Worm (Caenorhabditis elegans) whole organism, late embryonic: ENCODE results near the gene K09H11.11.

ENCODE experiments used
- C08G9.2 ChIP-seq: sonication (generic microtip); optimal IDR thresholded peaks from 2 replicates; lab custom pipeline; 2016; ENCODE audit warnings: mild to moderate bottlenecking, missing genetic modification characterization, moderate library complexity, missing compliant biosample characterization
- K02D7.2 ChIP-seq: sonication (generic microtip); optimal IDR thresholded peaks from 2 replicates; lab custom pipeline; 2017; ENCODE audit warnings: mild to moderate bottlenecking, missing genetic modification characterization, missing compliant biosample characterization
- K09A11.1 ChIP-seq: sonication (generic microtip); optimal IDR thresholded peaks from 2 replicates; lab custom pipeline; 2017; ENCODE audit warnings: antibody characterized with exemption, mild to moderate bottlenecking, missing genetic modification characterization, missing compliant biosample characterization; ENCODE audit not compliant: insufficient read depth
- T23F11.4 ChIP-seq: fragments of 200-800 bp; sonication (Bioruptor generic); optimal IDR thresholded peaks from 2 replicates; lab custom pipeline; 2018; ENCODE audit warnings: mild to moderate bottlenecking, missing genetic modification characterization, missing compliant biosample characterization
- ama-1 ChIP-seq: fragments of 150-350 bp; optimal IDR thresholded peaks from 2 replicates; lab custom pipeline; 2014
- ceh-14 ChIP-seq: sonication (generic microtip); optimal IDR thresholded peaks from 2 replicates; lab custom pipeline; 2016; ENCODE audit warnings: missing genotype, missing genetic modification characterization, missing compliant biosample characterization
- ceh-2 ChIP-seq: sonication (generic microtip); optimal IDR thresholded peaks from 2 replicates; lab custom pipeline; 2016; ENCODE audit warnings: missing genotype, missing genetic modification characterization, missing compliant biosample characterization
- ceh-22 ChIP-seq: sonication (generic microtip); optimal IDR thresholded peaks from 2 replicates; lab custom pipeline; 2017; ENCODE audit warnings: missing biosample characterization, missing genetic modification characterization
- ceh-24 ChIP-seq: sonication (generic microtip); optimal IDR thresholded peaks from 2 replicates; lab custom pipeline; 2016; ENCODE audit warnings: mild to moderate bottlenecking, missing genetic modification characterization, missing compliant biosample characterization
- ceh-31 ChIP-seq: sonication (generic microtip); optimal IDR thresholded peaks from 2 replicates; lab custom pipeline; 2016; ENCODE audit warnings: missing genetic modification characterization, missing compliant biosample characterization
- ceh-34 ChIP-seq: sonication (generic microtip); optimal IDR thresholded peaks from 2 replicates; lab custom pipeline; 2016; ENCODE audit warnings: mild to moderate bottlenecking, missing genetic modification characterization, missing compliant biosample characterization
- ceh-48 ChIP-seq: sonication (generic microtip); optimal IDR thresholded peaks from 2 replicates; lab custom pipeline; 2016; ENCODE audit warnings: missing genetic modification characterization, inconsistent platforms, missing compliant biosample characterization
- ceh-6 ChIP-seq: fragments of 200-800 bp; sonication (Bioruptor generic); optimal IDR thresholded peaks from 2 replicates; lab custom pipeline; 2018; ENCODE audit warnings: mild to moderate bottlenecking, missing genetic modification characterization, missing compliant biosample characterization
- che-1 ChIP-seq: sonication (generic microtip); optimal IDR thresholded peaks from 2 replicates; lab custom pipeline; 2016; ENCODE audit warnings: mild to moderate bottlenecking, missing genetic modification characterization, missing compliant biosample characterization
- dve-1 ChIP-seq: sonication (generic microtip); optimal IDR thresholded peaks from 2 replicates; lab custom pipeline; 2017; ENCODE audit warnings: antibody characterized with exemption, mild to moderate bottlenecking, missing genetic modification characterization, missing compliant biosample characterization
- elt-2 ChIP-seq: sonication (generic microtip); optimal IDR thresholded peaks from 2 replicates; lab custom pipeline; 2016; ENCODE audit warnings: missing genetic modification reagents, missing genetic modification characterization, missing compliant biosample characterization
- elt-4 ChIP-seq: sonication (generic microtip); optimal IDR thresholded peaks from 2 replicates; lab custom pipeline; 2016; ENCODE audit warnings: missing genetic modification characterization, missing compliant biosample characterization
- ets-4 ChIP-seq: sonication (generic microtip); optimal IDR thresholded peaks from 2 replicates; lab custom pipeline; 2016; ENCODE audit warnings: missing genetic modification characterization, missing compliant biosample characterization
- eyg-1 ChIP-seq: sonication (generic microtip); optimal IDR thresholded peaks from 2 replicates; lab custom pipeline; 2016; ENCODE audit warnings: missing genotype, missing genetic modification characterization, missing compliant biosample characterization
- fkh-10 ChIP-seq: fragments of 150-350 bp; optimal IDR thresholded peaks from 2 replicates; lab custom pipeline; 2014; ENCODE audit warnings: missing biosample characterization, missing genetic modification reagents, missing genetic modification characterization
- gmeb-2 ChIP-seq: sonication (generic microtip); optimal IDR thresholded peaks from 2 replicates; lab custom pipeline; 2016; ENCODE audit warnings: missing genetic modification characterization, inconsistent platforms, missing compliant biosample characterization
- hlh-15 ChIP-seq: sonication (generic microtip); optimal IDR thresholded peaks from 2 replicates; lab custom pipeline; 2016; ENCODE audit warnings: missing genetic modification characterization, missing compliant biosample characterization
- hlh-30 ChIP-seq: sonication (generic microtip); optimal IDR thresholded peaks from 2 replicates; lab custom pipeline; 2017; ENCODE audit warnings: antibody characterized with exemption, missing genetic modification characterization, missing compliant biosample characterization; ENCODE audit not compliant: insufficient read depth
- hlh-6 ChIP-seq: sonication (generic microtip); optimal IDR thresholded peaks from 2 replicates; lab custom pipeline; 2016; ENCODE audit warnings: missing genotype, missing genetic modification characterization, missing compliant biosample characterization
- hlh-8 ChIP-seq: sonication (generic microtip); optimal IDR thresholded peaks from 2 replicates; lab custom pipeline; 2016; ENCODE audit warnings: missing genotype, missing genetic modification characterization, missing compliant biosample characterization
- lim-6 ChIP-seq: sonication (generic microtip); optimal IDR thresholded peaks from 2 replicates; lab custom pipeline; 2016; ENCODE audit warnings: missing genetic modification characterization, missing compliant biosample characterization
- nhr-11 ChIP-seq: fragments of 150-350 bp; optimal IDR thresholded peaks from 2 replicates; lab custom pipeline; 2014; ENCODE audit warnings: missing biosample characterization, missing genetic modification characterization
- nhr-232 ChIP-seq: sonication (generic microtip); optimal IDR thresholded peaks from 2 replicates; lab custom pipeline; 2016; ENCODE audit warnings: missing genetic modification characterization, missing compliant biosample characterization
- npax-4 ChIP-seq: sonication (generic microtip); optimal IDR thresholded peaks from 2 replicates; lab custom pipeline; 2016; ENCODE audit warnings: missing genetic modification characterization, missing compliant biosample characterization
- odd-2 ChIP-seq: sonication (generic microtip); optimal IDR thresholded peaks from 2 replicates; lab custom pipeline; 2017; ENCODE audit warnings: antibody characterized with exemption, mild to moderate bottlenecking, missing genetic modification characterization, missing compliant biosample characterization
- pag-3 ChIP-seq: sonication (generic microtip); optimal IDR thresholded peaks from 2 replicates; lab custom pipeline; 2016; ENCODE audit warnings: missing compliant biosample characterization, missing genetic modification characterization, borderline replicate concordance
- pax-1 ChIP-seq: fragments of 150-350 bp; optimal IDR thresholded peaks from 2 replicates; lab custom pipeline; 2014; ENCODE audit warnings: missing biosample characterization, missing genetic modification characterization
- pha-2 ChIP-seq: sonication (generic microtip); optimal IDR thresholded peaks from 2 replicates; lab custom pipeline; 2017; ENCODE audit warnings: mild to moderate bottlenecking, missing genetic modification characterization, missing compliant biosample characterization
- pha-4 ChIP-seq: fragments of 150-350 bp; optimal IDR thresholded peaks from 2 replicates; lab custom pipeline; 2018; ENCODE audit warnings: missing biosample characterization, missing genetic modification reagents, missing genetic modification characterization
- rnt-1 ChIP-seq: sonication (generic microtip); optimal IDR thresholded peaks from 2 replicates; lab custom pipeline; 2016; ENCODE audit warnings: missing genetic modification characterization, missing compliant biosample characterization
- sox-2 ChIP-seq: fragments of 200-800 bp; sonication (Bioruptor generic); IDR thresholded peaks from 2 replicates; pipeline ENCODE4 v1.3.6; 2022; ENCODE audit warnings: missing genetic modification reagents, missing genetic modification characterization, missing compliant biosample characterization
- sox-4 ChIP-seq: sonication (generic microtip); optimal IDR thresholded peaks from 2 replicates; lab custom pipeline; 2017; ENCODE audit warnings: mild to moderate bottlenecking, missing genetic modification characterization, inconsistent platforms, missing compliant biosample characterization
- syd-9 ChIP-seq: sonication (generic microtip); optimal IDR thresholded peaks from 2 replicates; lab custom pipeline; 2016; ENCODE audit warnings: mild to moderate bottlenecking, missing genetic modification characterization, moderate library complexity, missing compliant biosample characterization
- tbx-2 ChIP-seq: sonication (generic microtip); optimal IDR thresholded peaks from 2 replicates; lab custom pipeline; 2016; ENCODE audit warnings: missing genetic modification characterization, missing compliant biosample characterization
- ttx-3 ChIP-seq: sonication (generic microtip); optimal IDR thresholded peaks from 2 replicates; lab custom pipeline; 2016; ENCODE audit warnings: missing genetic modification reagents, missing genetic modification characterization, missing compliant biosample characterization
- unc-3 ChIP-seq, 2 experiments: fragments of 200-800 bp in 1 of 2; sonication (Bioruptor generic) in 1 of 2; sonication (generic microtip) in 1 of 2; conservative IDR thresholded peaks in 1 of 2; optimal IDR thresholded peaks in 1 of 2; 2 replicates each; pipeline versions ENCODE4 v1.3.6 to Lab custom; 2016 to 2022; ENCODE audit warnings: missing compliant biosample characterization in 2 of 2, missing genetic modification characterization in 2 of 2, missing genetic modification reagents in 1 of 2
- unc-42 ChIP-seq: sonication (generic microtip); optimal IDR thresholded peaks from 2 replicates; lab custom pipeline; 2016; ENCODE audit warnings: missing genotype, missing genetic modification characterization, missing compliant biosample characterization
- unc-86 ChIP-seq: sonication (generic microtip); optimal IDR thresholded peaks from 2 replicates; lab custom pipeline; 2016; ENCODE audit warnings: missing genetic modification characterization, missing compliant biosample characterization
- zip-5 ChIP-seq: sonication (generic microtip); optimal IDR thresholded peaks from 2 replicates; lab custom pipeline; 2016; ENCODE audit warnings: missing genetic modification characterization, missing compliant biosample characterization

Gene K09H11.11

ce11 chrV:5741237-5741636 lies 13.8 kb downstream of the K09H11.11 start:
- no peak for TF ChIP-seq ceh-34 (tag; lab: Kevin White, UChicago)
- no peak for TF ChIP-seq dve-1
- TF ChIP-seq fkh-10 (GFP tag; lab: Kevin White, UChicago), result no peak
- no peak for TF ChIP-seq ama-1 (lab: Kevin White, UChicago)
- TF ChIP-seq gmeb-2 (tag; lab: Kevin White, UChicago), result no peak
- TF ChIP-seq che-1, result no peak
- TF ChIP-seq sox-4, result no peak
- no peak for TF ChIP-seq rnt-1 (tag; lab: Kevin White, UChicago)
- TF ChIP-seq elt-4 (tag; lab: Kevin White, UChicago), result no peak
- TF ChIP-seq ceh-22, result no peak
- no peak for TF ChIP-seq C08G9.2 (tag; lab: Kevin White, UChicago)

- TF ChIP-seq ceh-22 (no peak), ceh-14 (tag; lab: Kevin White, UChicago) (no peak), C08G9.2 (tag; lab: Kevin White, UChicago) (no peak), ets-4 (tag; lab: Kevin White, UChicago) (no peak), syd-9 (no peak), T23F11.4 (GFP tag; lab: Kevin White, UChicago) (no peak), rnt-1 (tag; lab: Kevin White, UChicago) (no peak), nhr-11 (tag; lab: Kevin White, UChicago) (no peak), K02D7.2 (no peak), pha-2 (tag; lab: Kevin White, UChicago) (no peak), tbx-2 (no peak), fkh-10 (GFP tag; lab: Kevin White, UChicago) (no peak), unc-3 (GFP tag; conservative IDR thresholded peaks at IDR 0.05; lab: Robert Waterston, UW) (no peak), unc-3 (tag; optimal IDR thresholded peaks at IDR 0.05; lab: Kevin White, UChicago) (no peak), ceh-6 (GFP tag; lab: Kevin White, UChicago) (no peak), K09A11.1 (tag; lab: Kevin White, UChicago) (no peak), pax-1 (tag; lab: Kevin White, UChicago) (no peak), hlh-30 (no peak), hlh-8 (tag; lab: Kevin White, UChicago) (no peak)
Measured at ce11 chrV:5739438-5739837, 15.6 kb downstream of the K09H11.11 start.

- TF ChIP-seq hlh-8 (tag; lab: Kevin White, UChicago) (no peak), ceh-14 (tag; lab: Kevin White, UChicago) (no peak), pag-3 (no peak), pha-4 (tag; lab: Kevin White, UChicago) (no peak), hlh-30 (no peak), K09A11.1 (tag; lab: Kevin White, UChicago) (no peak), unc-42 (tag; lab: Kevin White, UChicago) (no peak), hlh-15 (tag; lab: Kevin White, UChicago) (no peak), ceh-48 (tag; lab: Kevin White, UChicago) (no peak), unc-86 (tag; lab: Kevin White, UChicago) (no peak), fkh-10 (GFP tag; lab: Kevin White, UChicago) (no peak), ceh-24 (tag; lab: Kevin White, UChicago) (no peak), pax-1 (tag; lab: Kevin White, UChicago) (no peak), syd-9 (no peak), elt-4 (tag; lab: Kevin White, UChicago) (no peak), eyg-1 (tag; lab: Kevin White, UChicago) (no peak), sox-4 (no peak)
Measured at ce11 chrV:5736068-5736467, 19.0 kb downstream of the K09H11.11 start, which contains the start of gene K09H11.6. Gene K09H11.6 (minus strand): TSS chrV:5736168.

ce11 chrV:5730783-5731182 lies 24.3 kb downstream of the K09H11.11 start, which contains the start of gene K09H11.15:
Gene K09H11.15 (minus strand): TSS chrV:5730883.
- TF ChIP-seq sox-2 (GFP tag; lab: Robert Waterston, UW) (no peak), ceh-31 (tag; lab: Kevin White, UChicago) (no peak), ttx-3 (tag; lab: Kevin White, UChicago) (no peak), T23F11.4 (GFP tag; lab: Kevin White, UChicago) (no peak), pag-3 (no peak), pha-2 (tag; lab: Kevin White, UChicago) (no peak), hlh-6 (no peak), zip-5 (tag; lab: Kevin White, UChicago) (no peak), ceh-2 (tag; lab: Kevin White, UChicago) (no peak), ceh-14 (tag; lab: Kevin White, UChicago) (no peak), odd-2 (tag; lab: Kevin White, UChicago) (no peak), lim-6 (tag; lab: Kevin White, UChicago) (no peak), unc-42 (tag; lab: Kevin White, UChicago) (no peak), npax-4 (tag; lab: Kevin White, UChicago) (no peak), elt-2 (tag; lab: Kevin White, UChicago) (no peak), nhr-232 (tag; lab: Kevin White, UChicago) (no peak)
